Worm (Caenorhabditis elegans) whole organism, midembryonic: ENCODE data around the gene K04C2.8.

ENCODE experiments used
- T22C8.4 ChIP-seq: fragments of 200-800 bp; sonication (Bioruptor generic); IDR thresholded peaks from 2 replicates; pipeline ENCODE4 v1.3.6; 2022; ENCODE audit warnings: missing genetic modification characterization, missing compliant biosample characterization
- cog-1 ChIP-seq: sonication (generic microtip); optimal IDR thresholded peaks from 2 replicates; lab custom pipeline; 2016; ENCODE audit warnings: missing genetic modification characterization, missing compliant biosample characterization
- flt-1 ChIP-seq: fragments of 200-800 bp; sonication (Bioruptor generic); IDR thresholded peaks from 2 replicates; pipeline ENCODE4 v1.3.6; 2022; ENCODE audit warnings: missing genetic modification characterization, missing compliant biosample characterization
- klf-2 ChIP-seq: fragments of 200-800 bp; sonication (Bioruptor generic); conservative IDR thresholded peaks from 2 replicates; pipeline ENCODE4 v1.3.6; 2022; ENCODE audit warnings: missing genetic modification reagents, missing genetic modification characterization, missing compliant biosample characterization
- med-1 ChIP-seq: sonication (generic microtip); optimal IDR thresholded peaks from 2 replicates; lab custom pipeline; 2017; ENCODE audit warnings: missing genetic modification characterization, mild to moderate bottlenecking, missing compliant biosample characterization, antibody characterized with exemption, missing genetic modification reagents; ENCODE audit not compliant: insufficient read depth
- ref-1 ChIP-seq: fragments of 200-800 bp; sonication (Bioruptor generic); conservative IDR thresholded peaks from 2 replicates; pipeline ENCODE4 v1.3.6; 2022; ENCODE audit warnings: missing genetic modification reagents, missing genetic modification characterization, missing compliant biosample characterization
- tab-1 ChIP-seq: fragments of 200-800 bp; sonication (Bioruptor generic); IDR thresholded peaks from 2 replicates; pipeline ENCODE4 v1.3.6; 2022; ENCODE audit warnings: missing genetic modification characterization, missing compliant biosample characterization
- ztf-29 ChIP-seq: fragments of 200-800 bp; sonication (Bioruptor generic); IDR thresholded peaks from 2 replicates; pipeline ENCODE4 v1.3.6; 2022; ENCODE audit warnings: missing genetic modification reagents, missing genetic modification characterization, missing compliant biosample characterization

DNA sequence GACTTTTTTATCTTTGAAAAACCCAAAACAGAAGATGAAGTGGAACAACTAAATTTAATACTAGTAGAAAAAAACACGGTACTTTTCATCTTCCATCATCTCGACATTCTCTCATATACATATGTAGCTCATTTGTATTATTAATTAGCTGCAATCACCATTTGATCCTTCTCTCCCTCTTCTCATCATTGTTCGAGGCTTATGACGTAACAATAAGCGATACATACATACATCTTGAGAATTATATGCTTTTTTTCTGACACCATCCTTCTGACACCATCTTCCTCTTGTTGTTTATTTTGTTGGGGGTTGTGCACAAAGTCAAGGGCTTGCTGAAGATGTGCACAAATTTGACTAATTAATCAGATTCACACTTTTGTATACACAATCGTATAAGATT is 32.8 kb upstream of the K04C2.8 start:
- TF ChIP-seq T22C8.4 (GFP tag; lab: Robert Waterston, UW) = no peak
- TF ChIP-seq flt-1 = no peak
- TF ChIP-seq ref-1 = no peak
- TF ChIP-seq tab-1 (GFP tag; lab: Robert Waterston, UW) = no peak
- TF ChIP-seq cog-1 = no peak
- TF ChIP-seq klf-2 (GFP tag; lab: Robert Waterston, UW) = no peak
- no peak for TF ChIP-seq ztf-29
- TF ChIP-seq med-1 (GFP tag; lab: Kevin White, UChicago) = no peak
